Worm (Caenorhabditis elegans) whole organism, young adult: ENCODE measurements around the gene spds-1.

Source experiments
- B0019.2 ChIP-seq: fragments of 200-800 bp; sonication (Bioruptor generic); conservative IDR thresholded peaks from 2 replicates; pipeline ENCODE4 v1.3.6; 2022; ENCODE audit warnings: missing genetic modification reagents, missing genetic modification characterization, missing compliant biosample characterization
- B0035.1 ChIP-seq: sonication (generic microtip); optimal IDR thresholded peaks from 2 replicates; lab custom pipeline; 2016; ENCODE audit warnings: missing genetic modification characterization, mild to moderate bottlenecking, missing compliant biosample characterization, missing genotype, missing genetic modification reagents
- B0336.3 ChIP-seq: fragments of 200-800 bp; sonication (Bioruptor generic); IDR thresholded peaks from 2 replicates; pipeline ENCODE4 v1.3.6; 2022; ENCODE audit warnings: missing genetic modification characterization, missing compliant biosample characterization
- C17E4.6 ChIP-seq: fragments of 200-800 bp; sonication (Bioruptor generic); IDR thresholded peaks from 2 replicates; pipeline ENCODE4 v1.3.6; 2022; ENCODE audit warnings: missing genetic modification reagents, missing genetic modification characterization, missing compliant biosample characterization
- F33H1.4 ChIP-seq: fragments of 200-800 bp; sonication (Bioruptor generic); IDR thresholded peaks from 2 replicates; pipeline ENCODE4 v1.3.6; 2022; ENCODE audit warnings: missing genetic modification reagents, missing genetic modification characterization, missing compliant biosample characterization
- F49E8.2 ChIP-seq: sonication (generic microtip); optimal IDR thresholded peaks from 3 replicates; lab custom pipeline; 2017; ENCODE audit warnings: missing genetic modification characterization, mild to moderate bottlenecking, missing compliant biosample characterization, antibody characterized with exemption, moderate library complexity; ENCODE audit not compliant: insufficient read depth
- T07F8.4 ChIP-seq: sonication (generic microtip); optimal IDR thresholded peaks from 2 replicates; lab custom pipeline; 2016; ENCODE audit warnings: mild to moderate bottlenecking, missing genetic modification characterization, moderate library complexity, missing compliant biosample characterization
- Y56A3A.18 ChIP-seq: fragments of 200-800 bp; sonication (Bioruptor generic); IDR thresholded peaks from 2 replicates; pipeline ENCODE4 v1.3.6; 2022; ENCODE audit warnings: missing genetic modification reagents, missing genetic modification characterization, missing compliant biosample characterization
- ZK185.1 ChIP-seq: sonication (generic microtip); optimal IDR thresholded peaks from 2 replicates; lab custom pipeline; 2016; ENCODE audit warnings: mild to moderate bottlenecking, missing genetic modification characterization, missing compliant biosample characterization; ENCODE audit not compliant: poor library complexity, severe bottlenecking
- aptf-3 ChIP-seq: fragments of 200-800 bp; sonication (Bioruptor generic); IDR thresholded peaks from 2 replicates; pipeline ENCODE4 v1.3.6; 2022; ENCODE audit warnings: missing genetic modification characterization, missing compliant biosample characterization
- attf-3 ChIP-seq: fragments of 200-800 bp; sonication (Bioruptor generic); conservative IDR thresholded peaks from 2 replicates; pipeline ENCODE4 v1.3.6; 2022; ENCODE audit warnings: missing genetic modification reagents, missing genetic modification characterization, missing compliant biosample characterization
- attf-6 ChIP-seq: fragments of 200-800 bp; sonication (Bioruptor generic); IDR thresholded peaks from 2 replicates; pipeline ENCODE4 v1.3.6; 2022; ENCODE audit warnings: missing genetic modification reagents, missing genetic modification characterization, missing compliant biosample characterization
- cebp-1 ChIP-seq, 2 experiments: fragments of 200-800 bp in 1 of 2; sonication (Bioruptor generic) in 1 of 2; sonication (generic microtip) in 1 of 2; IDR thresholded peaks in 1 of 2; optimal IDR thresholded peaks in 1 of 2; 2 replicates each; pipeline versions ENCODE4 v1.3.6 to Lab custom; 2017 to 2022; ENCODE audit warnings: missing compliant biosample characterization in 2 of 2, missing genetic modification characterization in 2 of 2, mild to moderate bottlenecking in 1 of 2, missing genetic modification reagents in 1 of 2, moderate library complexity in 1 of 2
- ceh-40 ChIP-seq: fragments of 200-800 bp; sonication (Bioruptor generic); IDR thresholded peaks from 2 replicates; pipeline ENCODE4 v1.3.6; 2022; ENCODE audit warnings: missing genetic modification characterization, missing compliant biosample characterization
- ceh-58 ChIP-seq: fragments of 200-800 bp; sonication (Bioruptor generic); IDR thresholded peaks from 2 replicates; pipeline ENCODE4 v1.3.6; 2022; ENCODE audit warnings: missing genetic modification characterization, missing compliant biosample characterization
- dox-1 ChIP-seq: fragments of 200-800 bp; sonication (Bioruptor generic); IDR thresholded peaks from 2 replicates; pipeline ENCODE4 v1.3.6; 2022; ENCODE audit warnings: missing genetic modification reagents, missing genetic modification characterization, missing compliant biosample characterization
- dpff-1 ChIP-seq: sonication (generic microtip); optimal IDR thresholded peaks from 2 replicates; lab custom pipeline; 2017; ENCODE audit warnings: mild to moderate bottlenecking, missing genetic modification characterization, missing compliant biosample characterization
- dpl-1 ChIP-seq: fragments of 150-350 bp; optimal IDR thresholded peaks from 2 replicates; lab custom pipeline; 2014; ENCODE audit warnings: missing biosample characterization, missing genetic modification reagents, missing genetic modification characterization
- efl-1 ChIP-seq: fragments of 150-350 bp; optimal IDR thresholded peaks from 2 replicates; lab custom pipeline; 2014; ENCODE audit warnings: missing biosample characterization, missing genetic modification reagents, missing genetic modification characterization
- egrh-3 ChIP-seq: fragments of 200-800 bp; sonication (Bioruptor generic); IDR thresholded peaks from 2 replicates; pipeline ENCODE4 v1.3.6; 2022; ENCODE audit warnings: missing genetic modification reagents, missing genetic modification characterization, missing compliant biosample characterization
- ekl-4 ChIP-seq: fragments of 200-800 bp; sonication (Bioruptor generic); IDR thresholded peaks from 2 replicates; pipeline ENCODE4 v1.3.6; 2022; ENCODE audit warnings: missing genetic modification reagents, missing genetic modification characterization, missing compliant biosample characterization
- fkh-3 ChIP-seq: sonication (generic microtip); optimal IDR thresholded peaks from 2 replicates; lab custom pipeline; 2016; ENCODE audit warnings: mild to moderate bottlenecking, missing genetic modification characterization, missing compliant biosample characterization
- gei-17 ChIP-seq: fragments of 200-800 bp; sonication (Bioruptor generic); optimal IDR thresholded peaks from 2 replicates; lab custom pipeline; 2018; ENCODE audit warnings: mild to moderate bottlenecking, missing genetic modification characterization, missing compliant biosample characterization
- him-1 ChIP-seq: sonication (generic microtip); optimal IDR thresholded peaks from 2 replicates; lab custom pipeline; 2016; ENCODE audit warnings: missing genotype, missing genetic modification reagents, missing genetic modification characterization, missing compliant biosample characterization
- hlh-12 ChIP-seq: sonication (generic microtip); optimal IDR thresholded peaks from 2 replicates; lab custom pipeline; 2016; ENCODE audit warnings: missing genetic modification characterization, missing compliant biosample characterization
- hmg-1.2 ChIP-seq: fragments of 200-800 bp; sonication (Bioruptor generic); IDR thresholded peaks from 2 replicates; pipeline ENCODE4 v1.3.6; 2022; ENCODE audit warnings: missing genetic modification reagents, missing genetic modification characterization, missing compliant biosample characterization
- hmg-20 ChIP-seq: fragments of 200-800 bp; sonication (Bioruptor generic); IDR thresholded peaks from 2 replicates; pipeline ENCODE4 v1.3.6; 2022; ENCODE audit warnings: missing genetic modification reagents, missing genetic modification characterization, missing compliant biosample characterization
- hsf-1 ChIP-seq: fragments of 200-800 bp; sonication (Bioruptor generic); IDR thresholded peaks from 2 replicates; pipeline ENCODE4 v1.3.6; 2022; ENCODE audit warnings: missing genetic modification reagents, missing genetic modification characterization, missing compliant biosample characterization
- let-526 ChIP-seq: fragments of 200-800 bp; sonication (Bioruptor generic); IDR thresholded peaks from 2 replicates; pipeline ENCODE4 v1.3.6; 2022; ENCODE audit warnings: missing genetic modification reagents, missing genetic modification characterization, missing compliant biosample characterization
- lin-40 ChIP-seq: sonication (generic microtip); optimal IDR thresholded peaks from 2 replicates; lab custom pipeline; 2016; ENCODE audit warnings: missing genetic modification characterization, mild to moderate bottlenecking, missing compliant biosample characterization, missing genotype, missing genetic modification reagents
- lir-1 ChIP-seq: fragments of 200-800 bp; sonication (Bioruptor generic); conservative IDR thresholded peaks from 2 replicates; pipeline ENCODE4 v1.3.6; 2022; ENCODE audit warnings: missing genetic modification reagents, missing genetic modification characterization, missing compliant biosample characterization
- lsl-1 ChIP-seq: fragments of 200-800 bp; sonication (Bioruptor generic); optimal IDR thresholded peaks from 2 replicates; lab custom pipeline; 2018; ENCODE audit warnings: mild to moderate bottlenecking, missing genetic modification characterization, moderate library complexity, missing compliant biosample characterization
- madf-6 ChIP-seq: fragments of 200-800 bp; sonication (Bioruptor generic); IDR thresholded peaks from 2 replicates; pipeline ENCODE4 v1.3.6; 2022; ENCODE audit warnings: missing genetic modification reagents, missing genetic modification characterization, missing compliant biosample characterization
- madf-8 ChIP-seq: fragments of 200-800 bp; sonication (Bioruptor generic); conservative IDR thresholded peaks from 2 replicates; pipeline ENCODE4 v1.3.6; 2022; ENCODE audit warnings: missing genetic modification reagents, missing genetic modification characterization, missing compliant biosample characterization
- nhr-27 ChIP-seq: fragments of 200-800 bp; sonication (Bioruptor generic); optimal IDR thresholded peaks from 2 replicates; lab custom pipeline; 2018; ENCODE audit warnings: mild to moderate bottlenecking, missing genetic modification characterization, moderate library complexity, missing compliant biosample characterization
- nhr-80 ChIP-seq: sonication (generic microtip); optimal IDR thresholded peaks from 2 replicates; lab custom pipeline; 2016; ENCODE audit warnings: missing genetic modification characterization, missing compliant biosample characterization
- rpc-1 ChIP-seq, 2 experiments: fragments of 150-350 bp in 1 of 2; sonication (generic microtip) in 1 of 2; optimal IDR thresholded peaks; 2 replicates each; lab custom pipeline; 2014 to 2018; ENCODE audit warnings: missing biosample characterization in 1 of 2, missing genetic modification characterization in 1 of 2, missing genetic modification reagents in 1 of 2, missing genotype in 1 of 2
- snpc-1.1 ChIP-seq: sonication (generic microtip); optimal IDR thresholded peaks from 2 replicates; lab custom pipeline; 2017; ENCODE audit warnings: missing genetic modification characterization, mild to moderate bottlenecking, missing compliant biosample characterization, antibody characterized with exemption, moderate library complexity, missing genotype, missing genetic modification reagents; ENCODE audit not compliant: insufficient read depth
- snpc-1.3 ChIP-seq: sonication (generic microtip); optimal IDR thresholded peaks from 2 replicates; lab custom pipeline; 2017; ENCODE audit warnings: missing genetic modification characterization, mild to moderate bottlenecking, missing compliant biosample characterization, antibody characterized with exemption, moderate library complexity, missing genotype, missing genetic modification reagents; ENCODE audit not compliant: insufficient read depth
- snpc-4 ChIP-seq, 5 experiments: fragments of 150-350 bp in 1 of 5; sonication (generic microtip) in 4 of 5; optimal IDR thresholded peaks; 2 replicates each; lab custom pipeline; 2014 to 2018; ENCODE audit warnings: missing genetic modification characterization in 5 of 5, missing biosample characterization in 3 of 5, antibody characterized with exemption in 2 of 5, mild to moderate bottlenecking in 2 of 5, missing compliant biosample characterization in 2 of 5, missing genotype in 2 of 5, moderate library complexity in 2 of 5, missing genetic modification reagents in 1 of 5
- somi-1 ChIP-seq: fragments of 200-800 bp; sonication (Bioruptor generic); optimal IDR thresholded peaks from 2 replicates; lab custom pipeline; 2018; ENCODE audit warnings: mild to moderate bottlenecking, missing genetic modification characterization, missing compliant biosample characterization
- tbp1 ChIP-seq: fragments of 200-800 bp; sonication (Bioruptor generic); optimal IDR thresholded peaks from 2 replicates; lab custom pipeline; 2018; ENCODE audit warnings: mild to moderate bottlenecking, missing genetic modification characterization, missing compliant biosample characterization
- tbx-9 ChIP-seq: sonication (generic microtip); optimal IDR thresholded peaks from 2 replicates; lab custom pipeline; 2016; ENCODE audit warnings: borderline replicate concordance, missing genetic modification characterization, inconsistent platforms, missing compliant biosample characterization
- tlf-1 ChIP-seq: fragments of 200-800 bp; sonication (Bioruptor generic); optimal IDR thresholded peaks from 2 replicates; lab custom pipeline; 2018; ENCODE audit warnings: mild to moderate bottlenecking, missing genetic modification characterization, missing compliant biosample characterization
- ztf-22 ChIP-seq: fragments of 200-800 bp; sonication (Bioruptor generic); optimal IDR thresholded peaks from 2 replicates; lab custom pipeline; 2018; ENCODE audit warnings: mild to moderate bottlenecking, missing genetic modification characterization, moderate library complexity, missing compliant biosample characterization
- ztf-6 ChIP-seq: fragments of 200-800 bp; sonication (Bioruptor generic); IDR thresholded peaks from 2 replicates; pipeline ENCODE4 v1.3.6; 2022; ENCODE audit warnings: missing genetic modification reagents, missing genetic modification characterization, missing compliant biosample characterization

spds-1 gene

DNA sequence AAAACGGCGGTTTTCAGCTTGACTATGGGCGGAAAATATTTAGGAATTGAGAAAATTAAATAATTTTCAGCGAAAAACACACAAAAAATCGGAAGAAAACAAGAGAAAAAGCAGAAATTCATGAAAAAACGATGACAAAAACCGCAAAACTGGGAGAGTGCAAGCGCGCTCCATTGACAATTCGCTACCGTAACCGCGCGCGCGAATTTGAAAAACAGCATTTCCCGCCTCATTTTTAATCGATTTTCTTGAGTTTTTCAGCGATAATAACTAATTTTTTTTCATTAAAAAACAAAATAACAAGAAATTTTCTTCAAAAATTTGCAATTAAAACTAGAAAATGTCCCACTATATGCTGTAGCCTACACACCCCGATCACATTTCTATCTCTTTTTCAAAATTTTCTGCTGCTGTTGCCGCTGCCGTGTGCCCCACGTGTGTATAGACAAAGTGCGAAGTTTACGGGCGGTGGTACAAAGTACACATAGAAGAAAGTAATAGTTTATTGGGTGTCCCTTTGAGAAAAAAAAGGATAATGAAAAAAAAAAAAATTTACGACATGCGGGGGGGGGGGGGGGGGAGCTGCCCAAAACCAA is 6.7 kb upstream of the spds-1 start (continued):
- TF ChIP-seq cebp-1 (GFP tag; IDR thresholded peaks at IDR 0.05; lab: Robert Waterston, UW) (no peak), cebp-1 (tag; optimal IDR thresholded peaks at IDR 0.05; lab: Kevin White, UChicago) (peak; percentile 36), madf-6 (GFP tag; lab: Robert Waterston, UW) (peak; percentile 97), egrh-3 (no peak), fkh-3 (tag; lab: Kevin White, UChicago) (no peak), ekl-4 (GFP tag; lab: Robert Waterston, UW) (peak; percentile 77), attf-6 (GFP tag; lab: Robert Waterston, UW) (no peak), dpff-1 (no peak), T07F8.4 (no peak), dpl-1 (GFP tag; lab: Kevin White, UChicago) (peak; percentile 92), attf-3 (GFP tag; lab: Robert Waterston, UW) (0 out of 2 replicates have a peak, but pooled peaks have one; percentile 57), nhr-27 (tag; lab: Kevin White, UChicago) (no peak), F49E8.2 (tag; lab: Kevin White, UChicago) (peak; percentile 49), snpc-1.1 (tag; lab: Kevin White, UChicago) (peak; percentile 52), B0336.3 (GFP tag; lab: Robert Waterston, UW) (peak; percentile 54), hmg-20 (GFP tag; lab: Robert Waterston, UW) (no peak), hsf-1 (GFP tag; lab: Robert Waterston, UW) (peak; percentile 79), lin-40 (tag; lab: Kevin White, UChicago) (peak; percentile 7), F33H1.4 (GFP tag; lab: Robert Waterston, UW) (peak; percentile 84), lir-1 (GFP tag; lab: Robert Waterston, UW) (no peak), Y56A3A.18 (no peak), nhr-80 (tag; lab: Kevin White, UChicago) (no peak), hlh-12 (tag; lab: Kevin White, UChicago) (no peak), madf-8 (peak; percentile 91), ceh-40 (GFP tag; lab: Robert Waterston, UW) (no peak), hmg-1.2 (GFP tag; lab: Robert Waterston, UW) (peak; percentile 54), gei-17 (GFP tag; lab: Kevin White, UChicago) (no peak), somi-1 (GFP tag; lab: Kevin White, UChicago) (no peak), him-1 (tag; lab: Kevin White, UChicago) (peak; percentile 66), ztf-6 (GFP tag; lab: Robert Waterston, UW) (no peak), lsl-1 (GFP tag; lab: Kevin White, UChicago) (peak; percentile 97), tbx-9 (tag; lab: Kevin White, UChicago) (no peak), let-526 (no peak), dox-1 (peak; percentile 71), aptf-3 (GFP tag; lab: Robert Waterston, UW) (no peak), ztf-22 (GFP tag; lab: Kevin White, UChicago) (no peak), snpc-4 (GFP tag; optimal IDR thresholded peaks at IDR 0.05; lab: Kevin White, UChicago) (no peak), snpc-4 (tag; optimal IDR thresholded peaks at IDR 0.05; lab: Kevin White, UChicago) (peak in 2 of 4 experiments; percentile 32 to 47), tbp1 (peak; percentile 28), B0019.2 (GFP tag; lab: Robert Waterston, UW) (peak; percentile 52), B0035.1 (tag; lab: Kevin White, UChicago) (no peak), rpc-1 (optimal IDR thresholded peaks at IDR 0.05; lab: Kevin White, UChicago) (no peak), rpc-1 (tag; optimal IDR thresholded peaks at IDR 0.05; lab: Kevin White, UChicago) (no peak), tlf-1 (GFP tag; lab: Kevin White, UChicago) (peak; percentile 38), ZK185.1 (tag; lab: Kevin White, UChicago) (no peak), ceh-58 (no peak), efl-1 (GFP tag; lab: Kevin White, UChicago) (peak; percentile 98), C17E4.6 (0 out of 2 replicates have a peak, but pooled peaks have one; percentile 33), snpc-1.3 (tag; lab: Kevin White, UChicago) (peak; percentile 50)
